Worm (Caenorhabditis elegans) whole organism, mixed stage, embryonic: Measurements from ENCODE around the gene ZK809.9.

Source experiments
- elt-3 ChIP-seq: fragments of 150-350 bp; optimal IDR thresholded peaks from 2 replicates; lab custom pipeline; 2014; ENCODE audit warnings: missing biosample characterization, missing genetic modification characterization
- hlh-1 ChIP-seq: fragments of 150-350 bp; optimal IDR thresholded peaks from 2 replicates; lab custom pipeline; 2014; ENCODE audit warnings: missing biosample characterization, missing genetic modification reagents, missing genetic modification characterization
- mab-5 ChIP-seq: fragments of 150-350 bp; optimal IDR thresholded peaks from 2 replicates; lab custom pipeline; 2014; ENCODE audit warnings: missing biosample characterization, missing genetic modification characterization
- mep-1 ChIP-seq: fragments of 150-350 bp; optimal IDR thresholded peaks from 2 replicates; lab custom pipeline; 2017; ENCODE audit warnings: missing biosample characterization, missing genetic modification reagents, missing genetic modification characterization, inconsistent platforms
- nhr-12 ChIP-seq: fragments of 150-350 bp; optimal IDR thresholded peaks from 2 replicates; lab custom pipeline; 2014; ENCODE audit warnings: missing biosample characterization, missing genetic modification characterization
- nhr-28 ChIP-seq: fragments of 150-350 bp; optimal IDR thresholded peaks from 2 replicates; lab custom pipeline; 2014; ENCODE audit warnings: missing biosample characterization, missing genetic modification characterization
- nhr-76 ChIP-seq: sonication (generic microtip); optimal IDR thresholded peaks from 2 replicates; lab custom pipeline; 2017; ENCODE audit warnings: missing biosample characterization, missing genetic modification characterization
- pha-4 ChIP-seq: fragments of 150-350 bp; optimal IDR thresholded peaks from 2 replicates; lab custom pipeline; 2018; ENCODE audit warnings: missing biosample characterization, missing genetic modification reagents, missing genetic modification characterization
- snpc-4 ChIP-seq: fragments of 150-350 bp; optimal IDR thresholded peaks from 2 replicates; lab custom pipeline; 2014; ENCODE audit warnings: missing biosample characterization, missing genetic modification characterization
- unc-120 ChIP-seq: sonication (generic microtip); optimal IDR thresholded peaks from 2 replicates; lab custom pipeline; 2017; ENCODE audit warnings: missing genetic modification characterization, missing compliant biosample characterization; ENCODE audit not compliant: poor library complexity, severe bottlenecking
- unc-39 ChIP-seq: fragments of 150-350 bp; optimal IDR thresholded peaks from 2 replicates; lab custom pipeline; 2014; ENCODE audit warnings: missing biosample characterization, missing genetic modification characterization

DNA sequence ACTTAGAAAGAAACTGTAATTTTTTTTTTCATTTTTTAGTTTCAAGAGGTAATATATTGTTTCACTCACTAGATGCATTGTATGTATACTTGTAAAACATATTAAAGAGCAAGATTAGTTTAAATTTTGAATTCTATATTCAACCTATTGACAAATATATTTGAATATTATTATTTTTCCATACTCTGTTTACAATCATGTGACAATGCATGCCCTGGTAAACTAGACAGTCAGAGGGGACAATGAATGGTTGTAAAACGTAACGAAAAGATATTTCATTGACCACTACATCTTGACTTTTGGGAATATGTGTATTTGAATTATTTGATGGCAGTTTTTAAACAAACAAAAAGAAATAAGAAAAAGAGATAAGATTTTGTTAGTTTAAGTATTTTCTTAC, 42.8 kb upstream of the ZK809.9 start:
- no peak for TF ChIP-seq unc-120
- no peak for TF ChIP-seq snpc-4 (tag; lab: Kevin White, UChicago)
- no peak for TF ChIP-seq mep-1 (tag; lab: Kevin White, UChicago)
- TF ChIP-seq pha-4 (tag; lab: Kevin White, UChicago): no peak
- no peak for TF ChIP-seq unc-39
- no peak for TF ChIP-seq nhr-28 (tag; lab: Kevin White, UChicago)
- no peak for TF ChIP-seq mab-5 (tag; lab: Kevin White, UChicago)
- no peak for TF ChIP-seq nhr-76
- no peak for TF ChIP-seq hlh-1 (tag; lab: Kevin White, UChicago)
- no peak for TF ChIP-seq nhr-12 (tag; lab: Kevin White, UChicago)
- no peak for TF ChIP-seq elt-3 (tag; lab: Kevin White, UChicago)
